Worm (Caenorhabditis elegans) whole organism, young adult: Measurements from ENCODE around the gene pqn-83.

Experiments used
- F22D6.2 ChIP-seq: sonication (generic microtip); optimal IDR thresholded peaks from 2 replicates; lab custom pipeline; 2016; ENCODE audit warnings: mild to moderate bottlenecking, missing genetic modification characterization, missing compliant biosample characterization
- Y56A3A.18 ChIP-seq: fragments of 200-800 bp; sonication (Bioruptor generic); IDR thresholded peaks from 2 replicates; pipeline ENCODE4 v1.3.6; 2022; ENCODE audit warnings: missing genetic modification reagents, missing genetic modification characterization, missing compliant biosample characterization
- nhr-179 ChIP-seq: sonication (generic microtip); optimal IDR thresholded peaks from 2 replicates; lab custom pipeline; 2016; ENCODE audit warnings: mild to moderate bottlenecking, missing genetic modification characterization, missing compliant biosample characterization

- TF ChIP-seq nhr-179 (no peak), Y56A3A.18 (GFP tag; lab: Robert Waterston, UW) (no peak), F22D6.2 (no peak)
These were observed 29.8 kb downstream of the pqn-83 start for ce11 chrIII:13069416-13069815.
